Worm (Caenorhabditis elegans): Measurements from ENCODE around the gene B0432.7.

B0432.7 gene

ce11 chrII:294606-295005 is 20.8 kb upstream of the B0432.7 start, which contains the start of gene B0432.11:
TSS of gene B0432.11 (minus strand) at chrII:294706.
- no peak for TF ChIP-seq him-1 (tag; optimal IDR thresholded peaks at IDR 0.05)
- no peak for TF ChIP-seq dao-5 (tag; optimal IDR thresholded peaks at IDR 0.05)
- no peak for TF ChIP-seq W03F9.2 (tag; optimal IDR thresholded peaks at IDR 0.05)

DNA sequence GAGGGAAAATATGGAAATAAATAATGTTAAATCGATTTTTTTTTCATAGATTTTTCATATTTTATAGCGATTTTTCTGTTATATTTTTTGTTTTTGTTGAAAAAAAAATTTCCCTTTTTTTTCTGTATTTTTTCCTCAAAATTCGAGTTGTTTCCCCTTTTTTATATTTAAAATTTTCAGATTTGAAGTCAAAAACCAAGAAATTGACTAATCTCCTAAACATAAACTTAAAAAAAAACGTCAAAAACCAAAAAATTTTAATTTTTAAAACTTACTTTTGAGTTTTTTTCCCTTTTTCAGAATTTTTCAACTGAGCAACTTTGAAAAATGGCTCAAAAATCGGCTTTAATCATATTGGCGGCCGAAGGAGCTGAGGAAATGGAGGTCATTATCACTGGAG is 16.5 kb upstream of the B0432.7 start, which contains the start of gene djr-1.1:
TSS of gene djr-1.1 (plus strand) at position 301 of the 400 bp plus-strand sequence.
- no peak for TF ChIP-seq W03F9.2 (tag; optimal IDR thresholded peaks at IDR 0.05)
- TF ChIP-seq him-1 (tag; optimal IDR thresholded peaks at IDR 0.05) = no peak
- no peak for TF ChIP-seq dao-5 (tag; optimal IDR thresholded peaks at IDR 0.05)

- TF ChIP-seq him-1 (tag; optimal IDR thresholded peaks at IDR 0.05) = no peak
- no peak for TF ChIP-seq W03F9.2 (tag; optimal IDR thresholded peaks at IDR 0.05)
- no peak for TF ChIP-seq dao-5 (tag; optimal IDR thresholded peaks at IDR 0.05)
Measured at ce11 chrII:288705-289205, 15.0 kb upstream of the B0432.7 start, which contains the start of gene mrpl-41. TSS of gene mrpl-41 (plus strand) at chrII:288939.

DNA sequence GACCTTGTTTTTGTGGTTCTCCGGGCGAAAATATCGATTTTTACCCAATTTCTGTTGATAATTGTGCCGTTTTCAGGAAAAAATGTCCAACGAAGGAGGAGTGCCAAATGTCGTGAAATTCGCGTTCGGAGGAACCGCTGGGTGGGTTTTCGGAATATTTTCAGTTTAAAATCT is 12.7 kb upstream of the B0432.7 start, which contains the start of gene misc-1:
TSS of gene misc-1 (plus strand) at position 75 of the 174 bp plus-strand sequence.
- TF ChIP-seq him-1 (tag; optimal IDR thresholded peaks at IDR 0.05) (no peak), dao-5 (tag; optimal IDR thresholded peaks at IDR 0.05) (no peak), W03F9.2 (tag; optimal IDR thresholded peaks at IDR 0.05) (no peak)

DNA sequence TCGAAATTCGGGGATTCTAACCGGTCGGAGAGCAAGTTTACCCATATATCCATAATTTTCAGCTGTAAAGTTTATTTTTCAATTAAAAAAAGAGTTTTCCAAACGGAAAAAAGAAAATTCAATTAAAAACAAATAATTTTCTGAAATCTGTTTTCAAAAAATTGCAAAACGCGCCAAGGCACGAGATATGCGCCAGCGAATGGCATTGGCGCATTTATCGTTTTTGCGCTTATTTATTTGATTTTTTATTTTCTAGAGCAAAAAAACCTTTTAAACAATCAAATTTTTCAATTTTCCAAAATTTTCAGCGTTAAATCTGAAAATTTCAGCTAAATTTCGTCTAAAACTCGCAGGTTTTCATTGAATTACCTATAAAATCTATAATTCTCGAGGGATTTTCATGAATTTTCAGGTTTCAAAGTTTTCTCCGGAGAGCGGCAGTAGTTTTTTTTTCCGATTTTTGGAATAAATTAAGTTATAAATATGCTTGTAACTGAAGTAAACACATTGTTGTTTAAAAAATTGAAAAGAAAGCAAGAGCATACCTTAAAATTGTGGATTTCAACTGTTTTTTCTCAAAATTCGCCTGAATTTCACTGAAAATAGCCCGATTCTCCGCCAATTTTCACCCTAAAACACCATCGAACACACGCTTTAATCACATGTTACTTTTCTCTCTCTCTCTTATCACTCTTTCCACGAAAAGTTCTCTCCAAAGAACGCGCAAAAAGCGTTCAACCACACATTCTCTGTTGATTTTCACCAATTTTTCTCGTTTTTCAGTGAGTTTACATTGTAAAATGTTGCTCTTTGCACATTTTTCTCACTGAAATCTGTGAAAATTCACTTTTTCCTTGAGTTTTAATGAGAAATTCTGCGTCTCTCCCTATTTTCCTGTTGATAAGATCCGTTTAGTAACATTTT is 12.1 kb upstream of the B0432.7 start, which contains the start of gene B0432.10:
TSS of gene B0432.10 (minus strand) at position 649 of the 924 bp plus-strand sequence.
- TF ChIP-seq W03F9.2 (tag; optimal IDR thresholded peaks at IDR 0.05) = peak; percentile 84
- no peak for TF ChIP-seq dao-5 (tag; optimal IDR thresholded peaks at IDR 0.05)
- TF ChIP-seq him-1 (tag; optimal IDR thresholded peaks at IDR 0.05) = no peak

ce11 chrII:283594-283993 is 9.8 kb upstream of the B0432.7 start, which contains the start of gene B0432.9:
TSS of gene B0432.9 (minus strand) at chrII:283694.
- no peak for TF ChIP-seq him-1 (tag; optimal IDR thresholded peaks at IDR 0.05)
- TF ChIP-seq dao-5 (tag; optimal IDR thresholded peaks at IDR 0.05) = no peak
- TF ChIP-seq W03F9.2 (tag; optimal IDR thresholded peaks at IDR 0.05) = no peak

DNA sequence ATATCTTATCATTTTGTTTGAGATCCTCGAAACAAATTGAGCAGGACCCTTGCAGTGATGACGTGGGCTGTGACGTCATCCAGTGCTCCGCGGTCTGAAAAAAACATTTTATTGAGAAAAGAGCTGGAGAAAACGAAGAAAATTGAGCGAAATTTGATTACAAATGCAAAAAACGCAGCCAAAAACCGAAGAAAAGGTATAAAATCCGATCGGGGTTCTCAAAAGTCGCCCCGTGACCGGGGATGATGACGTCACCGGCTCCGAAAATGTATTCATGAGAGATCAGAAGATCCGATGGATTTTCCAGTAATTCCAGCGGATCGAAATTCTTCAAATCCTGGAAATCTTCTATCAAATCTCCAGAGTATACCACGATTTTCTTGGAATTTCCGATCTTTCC is 8.7 kb upstream of the B0432.7 start, which contains the start of gene trul-1:
TSS of gene trul-1 (minus strand) at position 101 of the 400 bp plus-strand sequence.
- TF ChIP-seq him-1 (tag; optimal IDR thresholded peaks at IDR 0.05) (no peak), dao-5 (tag; optimal IDR thresholded peaks at IDR 0.05) (no peak), W03F9.2 (tag; optimal IDR thresholded peaks at IDR 0.05) (no peak)

- TF ChIP-seq him-1 (tag; optimal IDR thresholded peaks at IDR 0.05) (no peak), dao-5 (tag; optimal IDR thresholded peaks at IDR 0.05) (no peak), W03F9.2 (tag; optimal IDR thresholded peaks at IDR 0.05) (no peak)
Measured at ce11 chrII:278636-279035, 4.9 kb upstream of the B0432.7 start, which contains the start of gene B0432.8. TSS of gene B0432.8 (minus strand) at chrII:278736.

DNA sequence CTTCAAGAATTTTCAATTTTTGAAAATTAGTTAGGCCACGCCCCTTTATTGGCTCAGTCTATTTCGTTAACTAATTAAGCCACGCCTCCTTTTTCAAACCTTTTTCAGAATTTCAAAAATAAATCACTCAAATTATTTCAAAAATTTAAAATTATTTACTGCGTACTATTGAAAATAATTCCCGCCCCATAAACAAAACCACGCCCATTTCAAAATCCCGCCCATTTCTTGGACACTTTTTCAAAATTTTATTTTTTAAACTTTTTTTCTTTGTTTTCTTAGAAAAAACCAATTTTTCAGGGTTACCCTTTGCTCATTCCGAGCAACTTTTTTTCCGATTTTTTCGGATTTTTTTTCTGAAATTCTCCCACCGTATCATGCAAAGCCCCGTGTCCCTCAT is 9.7 kb downstream of the B0432.7 start, which contains the start of gene B0432.14:
TSS of gene B0432.14 (plus strand) at position 301 of the 400 bp plus-strand sequence.
- no peak for TF ChIP-seq dao-5 (tag; optimal IDR thresholded peaks at IDR 0.05)
- TF ChIP-seq him-1 (tag; optimal IDR thresholded peaks at IDR 0.05) = no peak
- TF ChIP-seq W03F9.2 (tag; optimal IDR thresholded peaks at IDR 0.05) = no peak

DNA sequence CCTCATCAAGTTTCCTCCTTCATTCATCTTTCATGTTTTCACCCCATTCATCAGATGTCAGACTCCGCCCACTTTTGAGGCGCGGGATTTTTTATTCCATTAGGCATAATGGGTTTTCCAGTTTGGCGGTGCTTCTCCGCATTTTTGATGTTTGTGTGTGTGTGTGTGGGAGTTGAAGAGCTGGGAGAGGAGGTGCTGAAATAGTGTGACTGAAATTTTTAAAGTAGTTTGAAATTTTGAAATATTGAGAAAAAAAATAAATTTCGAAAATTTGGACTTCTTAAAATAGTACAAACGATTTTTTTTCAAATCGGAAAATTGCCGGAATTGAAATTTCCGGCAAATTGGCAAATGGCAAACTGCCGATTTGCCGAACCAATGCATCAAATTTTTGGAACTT is 10.2 kb downstream of the B0432.7 start, which contains the start of gene scc-2:
TSS of gene scc-2 (minus strand) at position 101 of the 400 bp plus-strand sequence.
- TF ChIP-seq him-1 (tag; optimal IDR thresholded peaks at IDR 0.05) = no peak
- no peak for TF ChIP-seq W03F9.2 (tag; optimal IDR thresholded peaks at IDR 0.05)
- TF ChIP-seq dao-5 (tag; optimal IDR thresholded peaks at IDR 0.05) = no peak

ce11 chrII:257519-257918 is 16.3 kb downstream of the B0432.7 start, which contains the start of gene cat-2:
TSS of gene cat-2 (plus strand) at chrII:257819.
- TF ChIP-seq W03F9.2 (tag; optimal IDR thresholded peaks at IDR 0.05) (no peak), him-1 (tag; optimal IDR thresholded peaks at IDR 0.05) (no peak), dao-5 (tag; optimal IDR thresholded peaks at IDR 0.05) (no peak)

DNA sequence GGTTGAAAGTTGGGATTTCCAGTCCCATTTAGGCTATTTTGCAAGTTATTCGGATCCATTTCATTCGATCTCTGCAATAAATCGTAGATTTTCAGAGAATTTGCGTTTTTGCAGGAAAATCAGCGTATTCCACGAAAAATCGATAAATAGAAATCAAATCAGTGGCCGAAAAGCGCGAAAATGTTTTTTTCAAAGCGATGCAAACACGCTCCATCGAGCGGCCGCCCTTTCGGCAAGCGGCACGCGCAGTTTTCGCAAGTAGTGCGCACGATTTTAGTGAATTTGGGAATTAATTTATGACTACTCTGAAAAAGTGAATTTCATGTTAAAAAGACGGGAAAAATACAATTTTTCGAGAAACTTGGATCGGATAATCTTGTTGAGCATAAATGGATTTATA is 18.6 kb downstream of the B0432.7 start:
- peak; percentile 93 for TF ChIP-seq W03F9.2 (tag; optimal IDR thresholded peaks at IDR 0.05)
- peak; percentile 49 for TF ChIP-seq him-1 (tag; optimal IDR thresholded peaks at IDR 0.05)
- peak; percentile 32 for TF ChIP-seq dao-5 (tag; optimal IDR thresholded peaks at IDR 0.05)

ce11 chrII:247736-248135 is 26.0 kb downstream of the B0432.7 start:
- TF ChIP-seq him-1 (tag; optimal IDR thresholded peaks at IDR 0.05) = no peak
- TF ChIP-seq dao-5 (tag; optimal IDR thresholded peaks at IDR 0.05) = no peak
- no peak for TF ChIP-seq W03F9.2 (tag; optimal IDR thresholded peaks at IDR 0.05)

DNA sequence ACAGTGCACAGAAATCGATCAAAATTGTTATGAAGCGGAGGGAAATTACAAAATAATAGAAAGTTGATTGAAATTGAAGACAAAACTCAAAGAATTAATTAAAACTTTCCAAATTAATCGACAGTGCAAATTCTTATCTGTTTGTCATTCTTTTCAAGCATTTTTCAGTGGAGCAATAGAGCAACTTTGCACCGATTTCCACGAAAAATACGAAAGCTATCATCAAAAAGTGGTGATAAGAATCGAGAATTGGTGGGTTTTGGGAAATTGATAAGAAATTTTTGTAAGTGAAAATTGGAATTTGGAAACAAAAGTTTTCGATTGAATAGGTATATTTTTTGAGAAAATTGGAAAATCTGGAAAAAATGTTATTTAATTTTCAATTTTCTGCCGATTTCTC is 33.7 kb downstream of the B0432.7 start:
- TF ChIP-seq him-1 (tag; optimal IDR thresholded peaks at IDR 0.05) = no peak
- TF ChIP-seq dao-5 (tag; optimal IDR thresholded peaks at IDR 0.05) = no peak
- no peak for TF ChIP-seq W03F9.2 (tag; optimal IDR thresholded peaks at IDR 0.05)
